Comparison of ENCODE assay signal across 1 fruit fly cellular context in the genomic region with DNA sequence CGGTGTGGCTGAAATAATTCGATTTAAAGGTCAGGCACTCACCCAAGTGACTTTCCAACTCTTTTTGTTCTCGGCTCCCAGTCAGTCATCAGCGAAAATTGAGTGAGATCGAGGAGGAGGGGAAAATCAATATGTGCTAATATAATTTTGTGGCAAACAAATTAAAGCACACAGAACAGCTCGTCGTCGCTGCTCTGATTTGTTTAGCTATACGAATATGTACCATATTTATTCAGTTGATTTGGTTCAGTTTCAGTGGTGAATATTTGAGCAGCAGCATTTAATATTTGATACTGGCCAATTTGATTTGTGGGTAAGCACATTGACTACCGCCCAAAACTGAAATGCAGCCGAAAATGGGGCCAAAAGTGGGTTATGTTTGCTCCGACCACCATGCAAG.
TF ChIP-seq lines count a peak whose summit lies in the region.

No protein-coding gene starts in this region.

TF ChIP-seq in whole organism, embryonic, 481 proteins besides CTCF, POLR2A, EP300 and RAD21 (continued from another document and continues in another):
- peak; percentile 64 for TF ChIP-seq CG3407 (GFP tag; optimal IDR thresholded peaks at IDR 0.05; lab: Kevin White, UChicago)
- TF ChIP-seq dpn (GFP tag; optimal IDR thresholded peaks at IDR 0.05; lab: Kevin White, UChicago): peak; percentile 14 to 46
- no peak for TF ChIP-seq ac (GFP tag; optimal IDR thresholded peaks at IDR 0.05; lab: Kevin White, UChicago)
- no peak for TF ChIP-seq otp (GFP tag; IDR thresholded peaks at IDR 0.05; lab: Robert Waterston, UW)
- TF ChIP-seq HmgZ (tag; optimal IDR thresholded peaks at IDR 0.05; lab: Kevin White, UChicago): peak; percentile 28
- TF ChIP-seq en (GFP tag; optimal IDR thresholded peaks at IDR 0.05; lab: Kevin White, UChicago): no peak
- TF ChIP-seq repo (GFP tag; optimal IDR thresholded peaks at IDR 0.05; lab: Kevin White, UChicago): peak; percentile 9
- TF ChIP-seq E2f1 (GFP tag; IDR thresholded peaks at IDR 0.05; lab: Robert Waterston, UW): no peak
- TF ChIP-seq Lpt (GFP tag; optimal IDR thresholded peaks at IDR 0.05; lab: Kevin White, UChicago): no peak
- TF ChIP-seq Side (GFP tag; optimal IDR thresholded peaks at IDR 0.05; lab: Kevin White, UChicago): peak; percentile 29
- peak; percentile 47 for TF ChIP-seq CG33213 (GFP tag; optimal IDR thresholded peaks at IDR 0.05; lab: Kevin White, UChicago)
- no peak for TF ChIP-seq kah (GFP tag; optimal IDR thresholded peaks at IDR 0.05; lab: Kevin White, UChicago)
- TF ChIP-seq CG5180 (GFP tag; optimal IDR thresholded peaks at IDR 0.05; lab: Kevin White, UChicago): no peak
- TF ChIP-seq CG12155 (GFP tag; optimal IDR thresholded peaks at IDR 0.05; lab: Kevin White, UChicago): no peak
- peak; percentile 8 for TF ChIP-seq Nf-YB (GFP tag; optimal IDR thresholded peaks at IDR 0.05; lab: Kevin White, UChicago)
- TF ChIP-seq CG6813 (GFP tag; optimal IDR thresholded peaks at IDR 0.05; lab: Kevin White, UChicago): peak; percentile 67
- peak; percentile 74 for TF ChIP-seq CG10209 (GFP tag; optimal IDR thresholded peaks at IDR 0.05; lab: Kevin White, UChicago)
- no peak for TF ChIP-seq CG7928 (GFP tag; optimal IDR thresholded peaks at IDR 0.05; lab: Kevin White, UChicago)
- TF ChIP-seq tgo (GFP tag; IDR thresholded peaks at IDR 0.05; lab: Robert Waterston, UW): no peak
- TF ChIP-seq CG32532 (GFP tag; IDR thresholded peaks at IDR 0.05; lab: Robert Waterston, UW): no peak
- TF ChIP-seq Vsx1 (GFP tag; optimal IDR thresholded peaks at IDR 0.05; lab: Kevin White, UChicago): peak; percentile 11
- peak; percentile 6 for TF ChIP-seq CG18599 (GFP tag; optimal IDR thresholded peaks at IDR 0.05; lab: Kevin White, UChicago)
- TF ChIP-seq B-H1 (GFP tag; IDR thresholded peaks at IDR 0.05; lab: Robert Waterston, UW): no peak
- TF ChIP-seq Six4 (GFP tag; optimal IDR thresholded peaks at IDR 0.05; lab: Kevin White, UChicago): no peak
- peak; percentile 19 for TF ChIP-seq CHES-1-like (GFP tag; optimal IDR thresholded peaks at IDR 0.05; lab: Kevin White, UChicago)
- peak; percentile 30 for TF ChIP-seq gsb-n (tag; optimal IDR thresholded peaks at IDR 0.05; lab: Kevin White, UChicago)
- TF ChIP-seq CG16779 (GFP tag; IDR thresholded peaks at IDR 0.05; lab: Robert Waterston, UW): no peak
- TF ChIP-seq CG30431 (GFP tag; optimal IDR thresholded peaks at IDR 0.05; lab: Kevin White, UChicago): peak; percentile 15
- peak; percentile 24 for TF ChIP-seq CG13123 (GFP tag; optimal IDR thresholded peaks at IDR 0.05; lab: Kevin White, UChicago)
- peak; percentile 17 for TF ChIP-seq Meics (GFP tag; optimal IDR thresholded peaks at IDR 0.05; lab: Kevin White, UChicago)
- TF ChIP-seq chif (GFP tag; optimal IDR thresholded peaks at IDR 0.05; lab: Kevin White, UChicago): peak in 1 of 2 experiments; percentile 27
- TF ChIP-seq ara (GFP tag; IDR thresholded peaks at IDR 0.05; lab: Robert Waterston, UW): 0 out of 2 replicates have a peak, but pooled peaks have one; percentile 20
- TF ChIP-seq CG12299 (tag; optimal IDR thresholded peaks at IDR 0.05; lab: Kevin White, UChicago): no peak
- peak; percentile 42 for TF ChIP-seq fd3F (GFP tag; optimal IDR thresholded peaks at IDR 0.05; lab: Kevin White, UChicago)
- peak; percentile 31 for TF ChIP-seq kay (GFP tag; optimal IDR thresholded peaks at IDR 0.05; lab: Kevin White, UChicago)
- peak; percentile 60 for TF ChIP-seq CG2678 (tag; optimal IDR thresholded peaks at IDR 0.05; lab: Kevin White, UChicago)
- TF ChIP-seq sens (GFP tag; lab: Kevin White, UChicago): peak; percentile 92
- TF ChIP-seq corto (GFP tag; optimal IDR thresholded peaks at IDR 0.05; lab: Kevin White, UChicago): no peak
- no peak for TF ChIP-seq Dip2 (GFP tag; IDR thresholded peaks at IDR 0.05; lab: Robert Waterston, UW)
- TF ChIP-seq NC2α (GFP tag; optimal IDR thresholded peaks at IDR 0.05; lab: Kevin White, UChicago): no peak
- TF ChIP-seq CG10366 (GFP tag; IDR thresholded peaks at IDR 0.05; lab: Robert Waterston, UW): no peak
- peak; percentile 30 for TF ChIP-seq CrebB (tag; optimal IDR thresholded peaks at IDR 0.05; lab: Kevin White, UChicago)
- peak; percentile 1 for TF ChIP-seq Lhr (GFP tag; optimal IDR thresholded peaks at IDR 0.05; lab: Kevin White, UChicago)
- peak; percentile 3 for TF ChIP-seq CG12104 (GFP tag; optimal IDR thresholded peaks at IDR 0.05; lab: Kevin White, UChicago)
- no peak for TF ChIP-seq abd-A (tag; optimal IDR thresholded peaks at IDR 0.05; lab: Kevin White, UChicago)
- peak; percentile 68 for TF ChIP-seq caup (GFP tag; optimal IDR thresholded peaks at IDR 0.05; lab: Kevin White, UChicago; ENCODE audit: severe bottlenecking)
- no peak for TF ChIP-seq Ets65A (GFP tag; lab: Kevin White, UChicago)
- TF ChIP-seq CG10462 (GFP tag; optimal IDR thresholded peaks at IDR 0.05; lab: Kevin White, UChicago): peak; percentile 23
- TF ChIP-seq Lim3 (GFP tag; IDR thresholded peaks at IDR 0.05; lab: Robert Waterston, UW): no peak
- TF ChIP-seq CG10321 (GFP tag; IDR thresholded peaks at IDR 0.05; lab: Robert Waterston, UW): peak; percentile 18; the same call in 1 of the 2 replicates
- peak; percentile 66 for TF ChIP-seq CG2875 (GFP tag; optimal IDR thresholded peaks at IDR 0.05; lab: Kevin White, UChicago)
- peak; percentile 61 for TF ChIP-seq gem (tag; optimal IDR thresholded peaks at IDR 0.05; lab: Kevin White, UChicago)
- no peak for TF ChIP-seq Deaf1 (tag; optimal IDR thresholded peaks at IDR 0.05; lab: Kevin White, UChicago)
- no peak for TF ChIP-seq Poxn (GFP tag; IDR thresholded peaks at IDR 0.05; lab: Robert Waterston, UW)
- peak; percentile 47 for TF ChIP-seq CG16863 (GFP tag; optimal IDR thresholded peaks at IDR 0.05; lab: Kevin White, UChicago)
- TF ChIP-seq z (GFP tag; IDR thresholded peaks at IDR 0.05; lab: Robert Waterston, UW): peak; percentile 58; the same call in 2 of the 3 replicates
- no peak for TF ChIP-seq Mrtf (GFP tag; IDR thresholded peaks at IDR 0.05; lab: Robert Waterston, UW)
- TF ChIP-seq Max (GFP tag; optimal IDR thresholded peaks at IDR 0.05; lab: Kevin White, UChicago): peak; percentile 33
- TF ChIP-seq oc (tag; optimal IDR thresholded peaks at IDR 0.05; lab: Kevin White, UChicago): peak; percentile 58
- TF ChIP-seq H2.0 (GFP tag; IDR thresholded peaks at IDR 0.05; lab: Robert Waterston, UW): no peak
- peak; percentile 30 for TF ChIP-seq pho (GFP tag; optimal IDR thresholded peaks at IDR 0.05; lab: Kevin White, UChicago)
- TF ChIP-seq CG17328 (GFP tag; IDR thresholded peaks at IDR 0.05; lab: Robert Waterston, UW): peak; percentile 19; the same call in 1 of the 2 replicates
- TF ChIP-seq CG5953 (GFP tag; IDR thresholded peaks at IDR 0.05; lab: Robert Waterston, UW): no peak
- peak; percentile 19 for TF ChIP-seq NK7.1 (GFP tag; optimal IDR thresholded peaks at IDR 0.05; lab: Kevin White, UChicago)
- TF ChIP-seq CG31441 (GFP tag; IDR thresholded peaks at IDR 0.05; lab: Robert Waterston, UW): peak; percentile 16; the same call in 1 of the 2 replicates
- TF ChIP-seq ftz-f1 (GFP tag; optimal IDR thresholded peaks at IDR 0.05; lab: Kevin White, UChicago): no peak
- peak; percentile 11 for TF ChIP-seq CG6254 (GFP tag; optimal IDR thresholded peaks at IDR 0.05; lab: Kevin White, UChicago)
- TF ChIP-seq shn (GFP tag; optimal IDR thresholded peaks at IDR 0.05; lab: Kevin White, UChicago): peak; percentile 5
- TF ChIP-seq CG8089 (GFP tag; optimal IDR thresholded peaks at IDR 0.05; lab: Kevin White, UChicago): peak; percentile 49
- TF ChIP-seq CG5245 (GFP tag; optimal IDR thresholded peaks at IDR 0.05; lab: Kevin White, UChicago): peak; percentile 13
- TF ChIP-seq Bdp1 (GFP tag; optimal IDR thresholded peaks at IDR 0.05; lab: Kevin White, UChicago): peak; percentile 23
- TF ChIP-seq az2 (GFP tag; optimal IDR thresholded peaks at IDR 0.05; lab: Kevin White, UChicago): no peak
- TF ChIP-seq cato (GFP tag; optimal IDR thresholded peaks at IDR 0.05; lab: Kevin White, UChicago; ENCODE audit: borderline replicate concordance): peak; percentile 31
- no peak for TF ChIP-seq D (optimal IDR thresholded peaks at IDR 0.05; lab: Kevin White, UChicago)
- peak; percentile 15 for TF ChIP-seq D (GFP tag; optimal IDR thresholded peaks at IDR 0.05; lab: Kevin White, UChicago)
- TF ChIP-seq Jarid2 (GFP tag; optimal IDR thresholded peaks at IDR 0.05; lab: Kevin White, UChicago): peak; percentile 25
- no peak for TF ChIP-seq amos (GFP tag; IDR thresholded peaks at IDR 0.05; lab: Robert Waterston, UW; ENCODE audit: partially characterized antibody)
- TF ChIP-seq Usf (GFP tag; optimal IDR thresholded peaks at IDR 0.05; lab: Kevin White, UChicago): no peak
- TF ChIP-seq CG13894 (tag; optimal IDR thresholded peaks at IDR 0.05; lab: Kevin White, UChicago): no peak
- no peak for TF ChIP-seq CG6689 (GFP tag; IDR thresholded peaks at IDR 0.05; lab: Robert Waterston, UW)
- peak; percentile 24; the same call in 1 of the 2 replicates for TF ChIP-seq Atf6 (GFP tag; IDR thresholded peaks at IDR 0.05; lab: Robert Waterston, UW)
- TF ChIP-seq dati (GFP tag; IDR thresholded peaks at IDR 0.05; lab: Robert Waterston, UW): no peak
- peak; percentile 28 for TF ChIP-seq CG18619 (GFP tag; optimal IDR thresholded peaks at IDR 0.05; lab: Kevin White, UChicago)
- TF ChIP-seq Hsf (GFP tag; optimal IDR thresholded peaks at IDR 0.05; lab: Kevin White, UChicago): peak; percentile 15
- no peak for TF ChIP-seq CG4424 (GFP tag; optimal IDR thresholded peaks at IDR 0.05; lab: Kevin White, UChicago)
- TF ChIP-seq Tbp (GFP tag; optimal IDR thresholded peaks at IDR 0.05; lab: Kevin White, UChicago): no peak
- peak; percentile 52 for TF ChIP-seq Mes4 (GFP tag; optimal IDR thresholded peaks at IDR 0.05; lab: Kevin White, UChicago)
- peak; percentile 6 for TF ChIP-seq ERR (GFP tag; optimal IDR thresholded peaks at IDR 0.05; lab: Kevin White, UChicago)
- no peak for TF ChIP-seq CG43689 (GFP tag; IDR thresholded peaks at IDR 0.05; lab: Robert Waterston, UW)
- TF ChIP-seq CG4707 (GFP tag; optimal IDR thresholded peaks at IDR 0.05; lab: Kevin White, UChicago): peak; percentile 34
- TF ChIP-seq CG3281 (GFP tag; optimal IDR thresholded peaks at IDR 0.05; lab: Kevin White, UChicago): peak; percentile 55
- no peak for TF ChIP-seq CG6765 (GFP tag; optimal IDR thresholded peaks at IDR 0.05; lab: Kevin White, UChicago)
- TF ChIP-seq grau (tag; optimal IDR thresholded peaks at IDR 0.05; lab: Kevin White, UChicago): peak; percentile 25
- peak; percentile 14 for TF ChIP-seq CG7839 (tag; optimal IDR thresholded peaks at IDR 0.05; lab: Kevin White, UChicago)
- peak; percentile 58 for TF ChIP-seq dmrt11E (tag; optimal IDR thresholded peaks at IDR 0.05; lab: Kevin White, UChicago)
- no peak for TF ChIP-seq Rx (GFP tag; IDR thresholded peaks at IDR 0.05; lab: Robert Waterston, UW)
- no peak for TF ChIP-seq CG10267 (tag; optimal IDR thresholded peaks at IDR 0.05; lab: Kevin White, UChicago)
- peak; percentile 30 for TF ChIP-seq odd (GFP tag; optimal IDR thresholded peaks at IDR 0.05; lab: Kevin White, UChicago)
- TF ChIP-seq CG11695 (GFP tag; IDR thresholded peaks at IDR 0.05; lab: Robert Waterston, UW): 0 out of 3 replicates have a peak, but pooled peaks have one; percentile 11
- peak; percentile 7 for TF ChIP-seq tx (GFP tag; optimal IDR thresholded peaks at IDR 0.05; lab: Kevin White, UChicago)
- peak; percentile 94 for TF ChIP-seq Med (GFP tag; lab: Kevin White, UChicago)
- no peak for TF ChIP-seq pnt (GFP tag; optimal IDR thresholded peaks at IDR 0.05; lab: Kevin White, UChicago)
- peak; percentile 30 for TF ChIP-seq CG14710 (tag; optimal IDR thresholded peaks at IDR 0.05; lab: Kevin White, UChicago)
- peak; percentile 12 for TF ChIP-seq ems (GFP tag; optimal IDR thresholded peaks at IDR 0.05; lab: Kevin White, UChicago)
- no peak for TF ChIP-seq Dref (GFP tag; IDR thresholded peaks at IDR 0.05; lab: Robert Waterston, UW)
- no peak for TF ChIP-seq Stat92E (GFP tag; optimal IDR thresholded peaks at IDR 0.05; lab: Kevin White, UChicago)
- peak; percentile 0 for TF ChIP-seq CG3838 (GFP tag; optimal IDR thresholded peaks at IDR 0.05; lab: Kevin White, UChicago)
- peak; percentile 9 for TF ChIP-seq HLH54F (GFP tag; optimal IDR thresholded peaks at IDR 0.05; lab: Kevin White, UChicago)
- no peak for TF ChIP-seq CG6791 (GFP tag; IDR thresholded peaks at IDR 0.05; lab: Robert Waterston, UW; ENCODE audit: partially characterized antibody)
- TF ChIP-seq nerfin-1 (tag; optimal IDR thresholded peaks at IDR 0.05; lab: Kevin White, UChicago): no peak
- TF ChIP-seq Aef1 (GFP tag; IDR thresholded peaks at IDR 0.05; lab: Robert Waterston, UW): no peak
- peak; percentile 9 for TF ChIP-seq salm (tag; optimal IDR thresholded peaks at IDR 0.05; lab: Kevin White, UChicago)
- peak; percentile 52 for TF ChIP-seq Hmr (GFP tag; optimal IDR thresholded peaks at IDR 0.05; lab: Kevin White, UChicago)
- peak in 1 of 2 experiments; percentile 83 for TF ChIP-seq bsh (GFP tag; optimal IDR thresholded peaks at IDR 0.05; lab: Kevin White, UChicago)
- no peak for TF ChIP-seq Doc2 (GFP tag; IDR thresholded peaks at IDR 0.05; lab: Robert Waterston, UW)
- peak; percentile 21 for TF ChIP-seq CG12219 (GFP tag; optimal IDR thresholded peaks at IDR 0.05; lab: Kevin White, UChicago)
- TF ChIP-seq btn (GFP tag; optimal IDR thresholded peaks at IDR 0.05; lab: Kevin White, UChicago): peak; percentile 21
- peak in 1 of 2 experiments; percentile 38 for TF ChIP-seq Pdp1 (GFP tag; optimal IDR thresholded peaks at IDR 0.05; lab: Kevin White, UChicago)
- TF ChIP-seq CG1602 (GFP tag; optimal IDR thresholded peaks at IDR 0.05; lab: Kevin White, UChicago): no peak
- peak; percentile 76 for TF ChIP-seq ATbp (GFP tag; optimal IDR thresholded peaks at IDR 0.05; lab: Kevin White, UChicago)
- TF ChIP-seq CG11560 (tag; IDR thresholded peaks at IDR 0.05; lab: Robert Waterston, UW): no peak
- no peak for TF ChIP-seq inv (GFP tag; IDR thresholded peaks at IDR 0.05; lab: Robert Waterston, UW; ENCODE audit: partially characterized antibody)
- no peak for TF ChIP-seq CG18011 (GFP tag; optimal IDR thresholded peaks at IDR 0.05; lab: Kevin White, UChicago)
- no peak for TF ChIP-seq crp (GFP tag; optimal IDR thresholded peaks at IDR 0.05; lab: Kevin White, UChicago)
- peak; percentile 35 for TF ChIP-seq Bteb2 (GFP tag; optimal IDR thresholded peaks at IDR 0.05; lab: Kevin White, UChicago)
- TF ChIP-seq lilli (GFP tag; optimal IDR thresholded peaks at IDR 0.05; lab: Kevin White, UChicago): peak; percentile 7
- no peak for TF ChIP-seq wor (GFP tag; IDR thresholded peaks at IDR 0.05; lab: Robert Waterston, UW)
- no peak for TF ChIP-seq Chrac-16 (GFP tag; optimal IDR thresholded peaks at IDR 0.05; lab: Kevin White, UChicago)
